Worm (Caenorhabditis elegans) whole organism, L3 larva: Measurements from ENCODE around the gene Y51B9A.14.

Experiments
- egl-27 ChIP-seq: sonication (generic microtip); optimal IDR thresholded peaks from 4 replicates; lab custom pipeline; 2017; ENCODE audit warnings: missing biosample characterization, missing genetic modification reagents, missing genetic modification characterization
- snpc-4 ChIP-seq: fragments of 150-350 bp; optimal IDR thresholded peaks from 2 replicates; lab custom pipeline; 2014; ENCODE audit warnings: missing biosample characterization, missing genetic modification characterization

DNA sequence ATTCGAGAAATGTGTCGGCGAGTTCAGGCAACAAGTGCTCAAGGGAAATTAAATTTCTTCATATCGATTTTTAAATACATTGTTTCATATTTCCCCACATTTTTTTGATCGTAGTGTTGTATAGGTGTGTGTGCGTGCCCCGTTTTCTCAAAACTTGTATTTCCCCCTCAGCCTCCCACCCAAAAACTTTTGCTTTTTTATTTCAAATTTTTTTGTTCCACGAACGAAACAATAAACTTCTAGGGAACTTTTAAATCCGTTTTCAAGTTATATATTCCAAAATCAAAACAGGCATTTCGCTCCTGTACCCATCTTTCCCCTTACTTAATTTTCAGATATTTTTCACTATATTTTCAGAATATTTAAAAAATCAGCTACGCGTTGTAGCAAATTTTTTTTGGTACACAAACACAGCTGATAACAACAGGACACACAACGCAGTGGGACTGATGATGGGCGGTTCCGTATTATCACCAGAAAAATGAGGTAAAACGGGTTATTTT, 19.8 kb upstream of the Y51B9A.14 start, which contains the start of the genes M176.4 and M176.16:
- TF ChIP-seq snpc-4 (tag; lab: Kevin White, UChicago) (no peak), egl-27 (no peak)
